Worm (Caenorhabditis elegans) whole organism, midembryonic: ENCODE data around the gene abu-14.

Experiments used
- flt-1 ChIP-seq: fragments of 200-800 bp; sonication (Bioruptor generic); IDR thresholded peaks from 2 replicates; pipeline ENCODE4 v1.3.6; 2022; ENCODE audit warnings: missing genetic modification characterization, missing compliant biosample characterization
- med-1 ChIP-seq: sonication (generic microtip); optimal IDR thresholded peaks from 2 replicates; lab custom pipeline; 2017; ENCODE audit warnings: missing genetic modification characterization, mild to moderate bottlenecking, missing compliant biosample characterization, antibody characterized with exemption, missing genetic modification reagents; ENCODE audit not compliant: insufficient read depth
- ref-1 ChIP-seq: fragments of 200-800 bp; sonication (Bioruptor generic); conservative IDR thresholded peaks from 2 replicates; pipeline ENCODE4 v1.3.6; 2022; ENCODE audit warnings: missing genetic modification reagents, missing genetic modification characterization, missing compliant biosample characterization
- tab-1 ChIP-seq: fragments of 200-800 bp; sonication (Bioruptor generic); IDR thresholded peaks from 2 replicates; pipeline ENCODE4 v1.3.6; 2022; ENCODE audit warnings: missing genetic modification characterization, missing compliant biosample characterization
- ztf-23 ChIP-seq: fragments of 200-800 bp; sonication (Bioruptor generic); IDR thresholded peaks from 2 replicates; pipeline ENCODE4 v1.3.6; 2022; ENCODE audit warnings: missing genetic modification reagents, missing genetic modification characterization, missing compliant biosample characterization

DNA sequence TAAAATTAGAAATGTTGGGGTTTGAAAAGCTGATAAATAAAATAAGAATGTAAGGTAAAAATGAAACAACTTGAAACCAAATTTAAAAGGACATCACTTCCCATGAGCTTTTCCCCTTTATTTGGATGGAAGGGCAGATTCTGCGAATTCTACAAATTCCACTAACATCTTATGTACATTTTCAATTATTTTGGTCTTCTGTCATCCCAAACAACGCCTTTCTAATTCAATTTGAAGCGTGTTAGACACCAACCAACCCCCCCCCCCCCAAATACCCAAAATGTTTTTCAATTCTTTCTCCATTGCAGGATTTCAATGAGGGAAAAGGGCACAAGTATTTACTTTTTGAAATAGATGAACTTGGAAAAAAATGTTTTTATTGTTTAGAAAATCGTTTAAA lies 38.7 kb upstream of the abu-14 start:
- TF ChIP-seq tab-1 (GFP tag; lab: Robert Waterston, UW) (no peak), flt-1 (GFP tag; lab: Robert Waterston, UW) (no peak), ref-1 (no peak), med-1 (GFP tag; lab: Kevin White, UChicago) (no peak), ztf-23 (GFP tag; lab: Robert Waterston, UW) (no peak)
